Worm (Caenorhabditis elegans) whole organism, young adult: ENCODE results near the gene mig-14.
A peak's percentile ranks its signal among the peaks of the same experiment; 100 is the strongest.

ENCODE experiments used
- B0336.3 ChIP-seq: fragments of 200-800 bp; sonication (Bioruptor generic); IDR thresholded peaks from 2 replicates; pipeline ENCODE4 v1.3.6; 2022; ENCODE audit warnings: missing genetic modification characterization, missing compliant biosample characterization
- D2030.7 ChIP-seq: fragments of 200-800 bp; sonication (Bioruptor generic); IDR thresholded peaks from 2 replicates; pipeline ENCODE4 v1.3.6; 2022; ENCODE audit warnings: missing genetic modification reagents, missing genetic modification characterization, missing compliant biosample characterization
- F23B12.7 ChIP-seq: sonication (generic microtip); optimal IDR thresholded peaks from 2 replicates; lab custom pipeline; 2017; ENCODE audit warnings: missing genetic modification characterization, mild to moderate bottlenecking, missing compliant biosample characterization, antibody characterized with exemption, moderate library complexity; ENCODE audit not compliant: insufficient read depth
- F33H1.4 ChIP-seq: fragments of 200-800 bp; sonication (Bioruptor generic); IDR thresholded peaks from 2 replicates; pipeline ENCODE4 v1.3.6; 2022; ENCODE audit warnings: missing genetic modification reagents, missing genetic modification characterization, missing compliant biosample characterization
- F49E8.2 ChIP-seq: sonication (generic microtip); optimal IDR thresholded peaks from 3 replicates; lab custom pipeline; 2017; ENCODE audit warnings: missing genetic modification characterization, mild to moderate bottlenecking, missing compliant biosample characterization, antibody characterized with exemption, moderate library complexity; ENCODE audit not compliant: insufficient read depth
- F57C9.4 ChIP-seq: sonication (generic microtip); optimal IDR thresholded peaks from 2 replicates; lab custom pipeline; 2017; ENCODE audit warnings: mild to moderate bottlenecking, missing genetic modification characterization, missing compliant biosample characterization
- Y56A3A.18 ChIP-seq: fragments of 200-800 bp; sonication (Bioruptor generic); IDR thresholded peaks from 2 replicates; pipeline ENCODE4 v1.3.6; 2022; ENCODE audit warnings: missing genetic modification reagents, missing genetic modification characterization, missing compliant biosample characterization
- aptf-2 ChIP-seq: fragments of 200-800 bp; sonication (Bioruptor generic); conservative IDR thresholded peaks from 2 replicates; pipeline ENCODE4 v1.3.6; 2022; ENCODE audit warnings: missing genetic modification reagents, missing genetic modification characterization, missing compliant biosample characterization
- athp-1 ChIP-seq: sonication (generic microtip); optimal IDR thresholded peaks from 2 replicates; lab custom pipeline; 2017; ENCODE audit warnings: mild to moderate bottlenecking, missing genetic modification characterization, missing compliant biosample characterization
- cebp-2 ChIP-seq: fragments of 200-800 bp; sonication (Bioruptor generic); IDR thresholded peaks from 2 replicates; pipeline ENCODE4 v1.3.6; 2022; ENCODE audit warnings: missing genetic modification characterization, missing compliant biosample characterization
- ceh-100 ChIP-seq: fragments of 200-800 bp; sonication (Bioruptor generic); IDR thresholded peaks from 2 replicates; pipeline ENCODE4 v1.3.6; 2022; ENCODE audit warnings: missing genetic modification reagents, missing genetic modification characterization, missing compliant biosample characterization
- ceh-91 ChIP-seq: fragments of 200-800 bp; sonication (Bioruptor generic); IDR thresholded peaks from 2 replicates; pipeline ENCODE4 v1.3.6; 2022; ENCODE audit warnings: missing genetic modification reagents, missing genetic modification characterization, missing compliant biosample characterization
- chd-7 ChIP-seq: sonication (generic microtip); optimal IDR thresholded peaks from 2 replicates; lab custom pipeline; 2016; ENCODE audit warnings: mild to moderate bottlenecking, missing genetic modification characterization, moderate library complexity, missing compliant biosample characterization
- dox-1 ChIP-seq: fragments of 200-800 bp; sonication (Bioruptor generic); IDR thresholded peaks from 2 replicates; pipeline ENCODE4 v1.3.6; 2022; ENCODE audit warnings: missing genetic modification reagents, missing genetic modification characterization, missing compliant biosample characterization
- dpl-1 ChIP-seq: fragments of 150-350 bp; optimal IDR thresholded peaks from 2 replicates; lab custom pipeline; 2014; ENCODE audit warnings: missing biosample characterization, missing genetic modification reagents, missing genetic modification characterization
- efl-1 ChIP-seq: fragments of 150-350 bp; optimal IDR thresholded peaks from 2 replicates; lab custom pipeline; 2014; ENCODE audit warnings: missing biosample characterization, missing genetic modification reagents, missing genetic modification characterization
- ekl-4 ChIP-seq: fragments of 200-800 bp; sonication (Bioruptor generic); IDR thresholded peaks from 2 replicates; pipeline ENCODE4 v1.3.6; 2022; ENCODE audit warnings: missing genetic modification reagents, missing genetic modification characterization, missing compliant biosample characterization
- hmg-1.2 ChIP-seq: fragments of 200-800 bp; sonication (Bioruptor generic); IDR thresholded peaks from 2 replicates; pipeline ENCODE4 v1.3.6; 2022; ENCODE audit warnings: missing genetic modification reagents, missing genetic modification characterization, missing compliant biosample characterization
- hsf-1 ChIP-seq: fragments of 200-800 bp; sonication (Bioruptor generic); IDR thresholded peaks from 2 replicates; pipeline ENCODE4 v1.3.6; 2022; ENCODE audit warnings: missing genetic modification reagents, missing genetic modification characterization, missing compliant biosample characterization
- lin-35 ChIP-seq, 3 experiments: fragments of 150-350 bp in 2 of 3; sonication (generic microtip) in 1 of 3; optimal IDR thresholded peaks; 2 replicates each; lab custom pipeline; 2014 to 2018; ENCODE audit warnings: missing biosample characterization in 3 of 3, missing genetic modification characterization in 3 of 3, missing genetic modification reagents in 3 of 3
- lin-54 ChIP-seq: fragments of 200-800 bp; sonication (Bioruptor generic); optimal IDR thresholded peaks from 2 replicates; lab custom pipeline; 2018; ENCODE audit warnings: mild to moderate bottlenecking, missing genetic modification characterization, missing compliant biosample characterization
- lsl-1 ChIP-seq: fragments of 200-800 bp; sonication (Bioruptor generic); optimal IDR thresholded peaks from 2 replicates; lab custom pipeline; 2018; ENCODE audit warnings: mild to moderate bottlenecking, missing genetic modification characterization, moderate library complexity, missing compliant biosample characterization
- madf-3 ChIP-seq: fragments of 200-800 bp; sonication (Bioruptor generic); IDR thresholded peaks from 2 replicates; pipeline ENCODE4 v1.3.6; 2022; ENCODE audit warnings: missing genetic modification reagents, missing genetic modification characterization, missing compliant biosample characterization
- madf-6 ChIP-seq: fragments of 200-800 bp; sonication (Bioruptor generic); IDR thresholded peaks from 2 replicates; pipeline ENCODE4 v1.3.6; 2022; ENCODE audit warnings: missing genetic modification reagents, missing genetic modification characterization, missing compliant biosample characterization
- madf-8 ChIP-seq: fragments of 200-800 bp; sonication (Bioruptor generic); conservative IDR thresholded peaks from 2 replicates; pipeline ENCODE4 v1.3.6; 2022; ENCODE audit warnings: missing genetic modification reagents, missing genetic modification characterization, missing compliant biosample characterization
- mcd-1 ChIP-seq: fragments of 200-800 bp; sonication (Bioruptor generic); IDR thresholded peaks from 2 replicates; pipeline ENCODE4 v1.3.6; 2022; ENCODE audit warnings: missing genetic modification reagents, missing genetic modification characterization, missing compliant biosample characterization
- mxl-1 ChIP-seq: sonication (generic microtip); optimal IDR thresholded peaks from 2 replicates; lab custom pipeline; 2016; ENCODE audit warnings: missing genetic modification characterization, missing compliant biosample characterization
- nhr-90 ChIP-seq: sonication (generic microtip); optimal IDR thresholded peaks from 2 replicates; lab custom pipeline; 2016; ENCODE audit warnings: missing genotype, mild to moderate bottlenecking, missing genetic modification characterization, missing compliant biosample characterization
- pbrm-1 ChIP-seq: fragments of 200-800 bp; sonication (Bioruptor generic); IDR thresholded peaks from 2 replicates; pipeline ENCODE4 v1.3.6; 2022; ENCODE audit warnings: missing genetic modification reagents, missing genetic modification characterization, missing compliant biosample characterization
- rcor-1 ChIP-seq: fragments of 200-800 bp; sonication (Bioruptor generic); IDR thresholded peaks from 2 replicates; pipeline ENCODE4 v1.3.6; 2022; ENCODE audit warnings: missing genetic modification reagents, missing genetic modification characterization, missing compliant biosample characterization
- sea-2 ChIP-seq: fragments of 200-800 bp; sonication (Bioruptor generic); IDR thresholded peaks from 2 replicates; pipeline ENCODE4 v1.3.6; 2022; ENCODE audit warnings: missing genetic modification characterization, missing compliant biosample characterization
- snpc-1.1 ChIP-seq: sonication (generic microtip); optimal IDR thresholded peaks from 2 replicates; lab custom pipeline; 2017; ENCODE audit warnings: missing genetic modification characterization, mild to moderate bottlenecking, missing compliant biosample characterization, antibody characterized with exemption, moderate library complexity, missing genotype, missing genetic modification reagents; ENCODE audit not compliant: insufficient read depth
- snpc-3.4 ChIP-seq: sonication (generic microtip); optimal IDR thresholded peaks from 2 replicates; lab custom pipeline; 2017; ENCODE audit warnings: missing genetic modification characterization, mild to moderate bottlenecking, missing compliant biosample characterization, antibody characterized with exemption, moderate library complexity, missing genotype, missing genetic modification reagents
- snpc-4 ChIP-seq, 5 experiments: fragments of 150-350 bp in 1 of 5; sonication (generic microtip) in 4 of 5; optimal IDR thresholded peaks; 2 replicates each; lab custom pipeline; 2014 to 2018; ENCODE audit warnings: missing genetic modification characterization in 5 of 5, missing biosample characterization in 3 of 5, antibody characterized with exemption in 2 of 5, mild to moderate bottlenecking in 2 of 5, missing compliant biosample characterization in 2 of 5, missing genotype in 2 of 5, moderate library complexity in 2 of 5, missing genetic modification reagents in 1 of 5
- tlf-1 ChIP-seq: fragments of 200-800 bp; sonication (Bioruptor generic); optimal IDR thresholded peaks from 2 replicates; lab custom pipeline; 2018; ENCODE audit warnings: mild to moderate bottlenecking, missing genetic modification characterization, missing compliant biosample characterization
- xnd-1 ChIP-seq: sonication (generic microtip); optimal IDR thresholded peaks from 2 replicates; lab custom pipeline; 2016; ENCODE audit warnings: missing genotype, missing genetic modification reagents, missing genetic modification characterization, missing compliant biosample characterization
- ztf-28 ChIP-seq: fragments of 200-800 bp; sonication (Bioruptor generic); IDR thresholded peaks from 2 replicates; pipeline ENCODE4 v1.3.6; 2022; ENCODE audit warnings: missing genetic modification reagents, missing genetic modification characterization, missing compliant biosample characterization
- ztf-3 ChIP-seq: fragments of 200-800 bp; sonication (Bioruptor generic); optimal IDR thresholded peaks from 2 replicates; lab custom pipeline; 2018; ENCODE audit warnings: mild to moderate bottlenecking, missing genetic modification characterization, missing compliant biosample characterization

mig-14 gene

DNA sequence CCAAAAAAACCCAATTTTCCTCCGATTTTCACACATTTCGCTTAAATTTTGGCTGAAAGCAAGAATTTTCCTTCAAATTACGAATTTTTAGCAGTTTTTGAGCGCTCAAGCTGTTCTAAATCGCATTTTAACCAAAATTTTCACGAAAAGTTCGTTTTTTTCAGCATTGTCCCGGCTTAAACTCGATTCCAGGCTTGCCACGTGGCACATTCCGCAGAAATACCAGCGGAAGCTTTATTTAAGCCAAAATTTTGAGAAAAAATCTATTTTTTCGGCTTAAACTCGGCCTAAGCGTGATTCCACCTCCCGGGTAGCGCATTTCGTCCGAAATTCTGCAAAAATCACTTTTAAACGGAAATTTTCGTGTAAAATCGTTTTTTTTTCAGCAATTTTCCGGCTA is 17.8 kb upstream of the mig-14 start (continued):
- TF ChIP-seq cebp-2 (GFP tag; lab: Robert Waterston, UW) (no peak), chd-7 (tag; lab: Kevin White, UChicago) (no peak), F23B12.7 (tag; lab: Kevin White, UChicago) (peak; percentile 22)

DNA sequence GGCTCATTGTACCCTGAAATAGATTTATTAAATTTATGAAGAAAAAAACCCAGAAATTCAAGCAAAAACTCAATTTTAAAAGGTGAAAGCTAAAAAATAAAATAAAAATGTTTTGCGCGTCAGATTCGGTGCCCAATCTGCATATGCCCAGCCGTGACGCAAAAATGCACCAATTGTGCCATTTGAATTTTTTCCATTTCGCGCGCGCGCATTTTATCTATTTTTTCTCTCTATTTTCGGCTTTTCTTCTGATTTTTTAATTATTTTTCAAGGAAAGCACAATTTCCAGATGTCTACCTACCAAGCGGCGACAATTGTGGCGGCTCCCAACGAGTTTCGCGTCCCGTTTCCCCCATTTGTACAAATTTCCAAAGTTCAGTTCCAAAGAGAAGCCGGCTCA is 15.7 kb upstream of the mig-14 start, which contains the start of the genes Y54G9A.7 and bub-3:
Y54G9A.7 (minus strand) TSS at position 7 of the 400 bp plus-strand sequence.
bub-3 (plus strand) TSS at position 270 of the 400 bp plus-strand sequence.
- TF ChIP-seq xnd-1 (tag; lab: Kevin White, UChicago) (peak; percentile 85), B0336.3 (GFP tag; lab: Robert Waterston, UW) (no peak), madf-3 (GFP tag; lab: Robert Waterston, UW) (0 out of 2 replicates have a peak, but pooled peaks have one; percentile 70), F57C9.4 (tag; lab: Kevin White, UChicago) (no peak), aptf-2 (GFP tag; lab: Robert Waterston, UW) (peak; percentile 70; the same call in 1 of the 2 replicates), lin-54 (GFP tag; lab: Kevin White, UChicago) (peak; percentile 80), lsl-1 (GFP tag; lab: Kevin White, UChicago) (peak; percentile 75), dpl-1 (GFP tag; lab: Kevin White, UChicago) (peak; percentile 78), rcor-1 (GFP tag; lab: Robert Waterston, UW) (peak; percentile 66), lin-35 (GFP tag; optimal IDR thresholded peaks at IDR 0.05; lab: Kevin White, UChicago) (peak in 1 of 3 experiments; percentile 38), hsf-1 (peak; percentile 53; the same call in 1 of the 2 replicates), madf-6 (GFP tag; lab: Robert Waterston, UW) (peak; percentile 97), mxl-1 (tag; lab: Kevin White, UChicago) (no peak), ztf-28 (GFP tag; lab: Robert Waterston, UW) (no peak), efl-1 (GFP tag; lab: Kevin White, UChicago) (peak; percentile 95), hmg-1.2 (GFP tag; lab: Robert Waterston, UW) (0 out of 2 replicates have a peak, but pooled peaks have one; percentile 20), tlf-1 (GFP tag; lab: Kevin White, UChicago) (peak; percentile 50), sea-2 (GFP tag; lab: Robert Waterston, UW) (no peak), snpc-4 (GFP tag; optimal IDR thresholded peaks at IDR 0.05; lab: Kevin White, UChicago) (no peak), snpc-4 (tag; optimal IDR thresholded peaks at IDR 0.05; lab: Kevin White, UChicago) (peak in 1 of 4 experiments; percentile 46), ceh-91 (peak; percentile 88), nhr-90 (tag; lab: Kevin White, UChicago) (no peak), snpc-1.1 (tag; lab: Kevin White, UChicago) (peak; percentile 35), snpc-3.4 (tag; lab: Kevin White, UChicago) (peak; percentile 48), F49E8.2 (tag; lab: Kevin White, UChicago) (peak; percentile 22), mcd-1 (GFP tag; lab: Robert Waterston, UW) (peak; percentile 61), pbrm-1 (GFP tag; lab: Robert Waterston, UW) (0 out of 2 replicates have a peak, but pooled peaks have one; percentile 8), D2030.7 (GFP tag; lab: Robert Waterston, UW) (peak; percentile 90), ceh-100 (GFP tag; lab: Robert Waterston, UW) (peak; percentile 71), ekl-4 (GFP tag; lab: Robert Waterston, UW) (peak; percentile 52; the same call in 1 of the 2 replicates), dox-1 (peak; percentile 47; the same call in 1 of the 2 replicates), athp-1 (peak; percentile 50), madf-8 (peak; percentile 91), F33H1.4 (GFP tag; lab: Robert Waterston, UW) (peak; percentile 81), Y56A3A.18 (GFP tag; lab: Robert Waterston, UW) (no peak), ztf-3 (GFP tag; lab: Kevin White, UChicago) (no peak)
